Fruit fly (Drosophila melanogaster): ENCODE measurements around the gene Gba1a.

Gene Gba1a

DNA sequence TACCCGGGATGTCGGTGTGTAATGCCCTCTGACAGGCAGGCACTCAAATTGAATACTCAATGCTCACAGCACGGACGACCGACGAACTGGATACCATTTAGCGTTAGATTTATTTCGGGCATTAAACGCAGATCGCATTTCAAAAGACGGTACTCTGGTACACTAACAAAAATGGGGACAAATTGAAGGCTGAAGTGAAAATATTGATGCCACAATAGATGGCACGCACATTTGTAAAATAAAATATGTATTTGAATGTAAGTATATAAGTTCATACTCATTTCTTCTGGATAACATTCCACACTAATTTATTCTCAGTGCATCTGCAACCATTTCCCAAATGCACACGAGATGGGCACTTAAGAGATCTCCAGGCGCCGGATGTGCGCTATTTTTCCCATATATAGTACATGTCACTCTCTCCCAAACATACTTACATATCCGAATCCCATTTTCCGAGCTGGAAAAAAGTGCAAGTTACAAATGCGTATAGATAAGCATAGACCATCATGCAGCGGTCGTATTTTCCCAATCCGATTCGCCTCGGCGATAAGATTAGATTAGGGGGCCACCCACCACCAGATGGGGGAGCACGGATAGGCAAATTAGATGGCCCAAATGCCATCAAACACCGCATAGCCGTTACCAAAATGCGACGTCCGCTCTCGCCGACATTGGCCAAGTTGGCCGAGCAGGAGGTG, 9.2 kb downstream of the Gba1a start, which contains the start of gene CG10301 (continued):
- TF ChIP-seq HHEX (GFP tag; optimal IDR thresholded peaks at IDR 0.05) (peak; percentile 12), Drgx (GFP tag; IDR thresholded peaks at IDR 0.05) (no peak), D (optimal IDR thresholded peaks at IDR 0.05) (no peak), D (GFP tag; optimal IDR thresholded peaks at IDR 0.05) (peak; percentile 61), fd96Cb (tag; optimal IDR thresholded peaks at IDR 0.05) (peak; percentile 69), CG16813 (GFP tag; IDR thresholded peaks at IDR 0.05; ENCODE audit: partially characterized antibody) (no peak), chn (GFP tag; optimal IDR thresholded peaks at IDR 0.05) (peak; percentile 44), NC2α (GFP tag; optimal IDR thresholded peaks at IDR 0.05) (peak; percentile 9), CG6272 (GFP tag; IDR thresholded peaks at IDR 0.05) (0 out of 2 replicates have a peak, but pooled peaks have one; percentile 7), Oli (tag; optimal IDR thresholded peaks at IDR 0.05) (peak; percentile 65), psq (GFP tag; optimal IDR thresholded peaks at IDR 0.05) (no peak), Eip74EF (GFP tag; optimal IDR thresholded peaks at IDR 0.05) (peak in 1 of 2 experiments; percentile 20), sob (GFP tag; IDR thresholded peaks at IDR 0.05) (peak; percentile 26; the same call in 1 of the 2 replicates), tin (GFP tag; optimal IDR thresholded peaks at IDR 0.05) (peak; percentile 66), stc (GFP tag; IDR thresholded peaks at IDR 0.05) (no peak), CG17328 (GFP tag; IDR thresholded peaks at IDR 0.05) (peak; percentile 81), CG4820 (GFP tag; optimal IDR thresholded peaks at IDR 0.05) (peak; percentile 67), CG8924 (tag; optimal IDR thresholded peaks at IDR 0.05) (peak; percentile 68), jumu (GFP tag; optimal IDR thresholded peaks at IDR 0.05) (no peak), cato (GFP tag; optimal IDR thresholded peaks at IDR 0.05; ENCODE audit: borderline replicate concordance) (peak; percentile 40), CG31224 (GFP tag; IDR thresholded peaks at IDR 0.05) (no peak), jing (GFP tag; optimal IDR thresholded peaks at IDR 0.05) (peak; percentile 42), CG1233 (GFP tag; optimal IDR thresholded peaks at IDR 0.05) (peak; percentile 56), Ets65A (GFP tag) (peak; percentile 90), Jarid2 (GFP tag; optimal IDR thresholded peaks at IDR 0.05) (no peak), Hey (tag; optimal IDR thresholded peaks at IDR 0.05) (no peak), org-1 (GFP tag; optimal IDR thresholded peaks at IDR 0.05) (peak; percentile 35), CG12744 (GFP tag; optimal IDR thresholded peaks at IDR 0.05) (no peak), Lhr (GFP tag; optimal IDR thresholded peaks at IDR 0.05) (peak; percentile 40), CG18476 (GFP tag; optimal IDR thresholded peaks at IDR 0.05) (peak; percentile 32), salm (tag; optimal IDR thresholded peaks at IDR 0.05) (no peak), Antp (GFP tag; optimal IDR thresholded peaks at IDR 0.05) (no peak), CG4404 (GFP tag; IDR thresholded peaks at IDR 0.05) (peak; percentile 84), ci (GFP tag; IDR thresholded peaks at IDR 0.05) (peak; percentile 82), Hr51 (GFP tag; optimal IDR thresholded peaks at IDR 0.05) (peak; percentile 1 to 53), Blimp-1 (GFP tag; optimal IDR thresholded peaks at IDR 0.05) (peak; percentile 67), prd (optimal IDR thresholded peaks at IDR 0.05) (no peak), prd (GFP tag; IDR thresholded peaks at IDR 0.05) (peak; percentile 86), CG33557 (GFP tag; optimal IDR thresholded peaks at IDR 0.05) (peak; percentile 61), CG6791 (GFP tag; IDR thresholded peaks at IDR 0.05; ENCODE audit: partially characterized antibody) (no peak), ewg (GFP tag; optimal IDR thresholded peaks at IDR 0.05) (peak; percentile 56), HLH54F (GFP tag; optimal IDR thresholded peaks at IDR 0.05) (no peak), CTCF (GFP tag; optimal IDR thresholded peaks at IDR 0.05) (peak; percentile 13), CG10462 (GFP tag; optimal IDR thresholded peaks at IDR 0.05) (peak; percentile 43), chif (GFP tag; optimal IDR thresholded peaks at IDR 0.05) (peak; percentile 30 to 77), az2 (GFP tag; optimal IDR thresholded peaks at IDR 0.05) (peak; percentile 64), hkb (optimal IDR thresholded peaks at IDR 0.05) (no peak), hkb (GFP tag; IDR thresholded peaks at IDR 0.05) (peak; percentile 55; the same call in 1 of the 2 replicates), CG12236 (GFP tag; optimal IDR thresholded peaks at IDR 0.05) (peak; percentile 7), GATAe (GFP tag; conservative IDR thresholded peaks at IDR 0.05) (0 out of 2 replicates have a peak, but pooled peaks have one; percentile 19), CG31388 (GFP tag; optimal IDR thresholded peaks at IDR 0.05) (no peak)
